Fruit fly (Drosophila melanogaster): ENCODE data around the gene CG12093.

CG12093 gene

DNA sequence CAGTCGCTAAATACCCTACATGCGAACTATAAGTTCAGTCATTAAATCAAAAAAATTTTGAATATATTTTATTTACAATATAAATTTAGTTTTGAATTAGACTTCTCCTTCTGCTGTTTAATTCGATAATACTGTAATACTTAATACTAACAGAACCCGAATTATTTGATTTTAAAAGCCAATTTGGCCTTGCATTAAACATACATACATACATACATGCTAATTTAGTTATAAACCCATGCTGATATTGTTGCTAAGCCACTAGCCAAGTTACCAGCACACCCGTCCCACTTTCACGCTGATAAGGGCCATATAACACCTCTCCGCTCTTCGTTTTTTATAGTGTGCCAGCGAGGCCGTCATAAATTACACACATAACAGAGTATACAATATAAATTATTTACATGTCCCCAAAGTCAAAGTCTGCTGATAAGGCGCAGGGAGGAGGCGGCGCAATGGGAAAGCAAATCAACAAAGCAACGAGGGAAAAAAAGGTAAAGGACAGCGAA, 25.4 kb upstream of the CG12093 start (continued):
- no peak for TF ChIP-seq so (GFP tag; IDR thresholded peaks at IDR 0.05)
- TF ChIP-seq C15 (GFP tag; IDR thresholded peaks at IDR 0.05) = no peak
- TF ChIP-seq Camta (GFP tag; optimal IDR thresholded peaks at IDR 0.05) = no peak
- no peak for TF ChIP-seq Dip3 (GFP tag; optimal IDR thresholded peaks at IDR 0.05)
- no peak for TF ChIP-seq CG1792 (GFP tag; optimal IDR thresholded peaks at IDR 0.05)
- TF ChIP-seq HLHmδ (GFP tag; optimal IDR thresholded peaks at IDR 0.05) = peak; percentile 26
- TF ChIP-seq dysf (GFP tag; IDR thresholded peaks at IDR 0.05) = peak; percentile 55; the same call in 1 of the 3 replicates
- TF ChIP-seq bigmax (GFP tag; optimal IDR thresholded peaks at IDR 0.05) = no peak
- no peak for TF ChIP-seq CG12155 (GFP tag; optimal IDR thresholded peaks at IDR 0.05)
- TF ChIP-seq CG2202 (tag; optimal IDR thresholded peaks at IDR 0.05) = peak; percentile 44
- TF ChIP-seq CG14667 (GFP tag; IDR thresholded peaks at IDR 0.05) = no peak
- TF ChIP-seq lab (GFP tag; optimal IDR thresholded peaks at IDR 0.05) = peak; percentile 75
- TF ChIP-seq D (optimal IDR thresholded peaks at IDR 0.05) = no peak
- no peak for TF ChIP-seq D (GFP tag; optimal IDR thresholded peaks at IDR 0.05)
- TF ChIP-seq Sry-β (GFP tag; optimal IDR thresholded peaks at IDR 0.05) = peak; percentile 3
- no peak for TF ChIP-seq CG15479 (GFP tag; optimal IDR thresholded peaks at IDR 0.05)
- TF ChIP-seq CG7556 (GFP tag; optimal IDR thresholded peaks at IDR 0.05) = peak; percentile 43
- peak; percentile 51 for TF ChIP-seq Hey (tag; optimal IDR thresholded peaks at IDR 0.05)
- TF ChIP-seq BEAF-32 (GFP tag; optimal IDR thresholded peaks at IDR 0.05) = no peak
- peak; percentile 0 for TF ChIP-seq CG18619 (GFP tag; optimal IDR thresholded peaks at IDR 0.05)
- TF ChIP-seq tll (GFP tag; optimal IDR thresholded peaks at IDR 0.05) = peak in 1 of 2 experiments; percentile 68
- TF ChIP-seq Blimp-1 (GFP tag; optimal IDR thresholded peaks at IDR 0.05) = peak; percentile 16
- 0 out of 3 replicates have a peak, but pooled peaks have one; percentile 16 for TF ChIP-seq otp (GFP tag; IDR thresholded peaks at IDR 0.05)
- peak; percentile 60 for TF ChIP-seq ATbp (GFP tag; optimal IDR thresholded peaks at IDR 0.05)
- TF ChIP-seq Lpt (GFP tag; optimal IDR thresholded peaks at IDR 0.05) = no peak
- TF ChIP-seq Nf-YC (tag; optimal IDR thresholded peaks at IDR 0.05) = peak; percentile 43
- TF ChIP-seq CG7786 (GFP tag; optimal IDR thresholded peaks at IDR 0.05) = no peak
- no peak for TF ChIP-seq CG4730 (GFP tag; IDR thresholded peaks at IDR 0.05)
- no peak for TF ChIP-seq CG30020 (tag; optimal IDR thresholded peaks at IDR 0.05)
- TF ChIP-seq cato (GFP tag; optimal IDR thresholded peaks at IDR 0.05; ENCODE audit: borderline replicate concordance) = no peak
- TF ChIP-seq peb (GFP tag; IDR thresholded peaks at IDR 0.05) = no peak
- no peak for TF ChIP-seq stwl (tag; optimal IDR thresholded peaks at IDR 0.05)
- peak; percentile 63 for TF ChIP-seq cwo (GFP tag; optimal IDR thresholded peaks at IDR 0.05)
- no peak for TF ChIP-seq CG10462 (GFP tag; optimal IDR thresholded peaks at IDR 0.05)
- TF ChIP-seq gcm (GFP tag; optimal IDR thresholded peaks at IDR 0.05) = peak; percentile 57
- TF ChIP-seq onecut (GFP tag; IDR thresholded peaks at IDR 0.05) = peak; percentile 4; the same call in 1 of the 2 replicates
- no peak for TF ChIP-seq ab (GFP tag; optimal IDR thresholded peaks at IDR 0.05)
- no peak for TF ChIP-seq CG12744 (GFP tag; optimal IDR thresholded peaks at IDR 0.05)
- no peak for TF ChIP-seq her (GFP tag; optimal IDR thresholded peaks at IDR 0.05)
- TF ChIP-seq dm (GFP tag; optimal IDR thresholded peaks at IDR 0.05) = no peak
- no peak for TF ChIP-seq E2f1 (GFP tag; IDR thresholded peaks at IDR 0.05)
- peak; percentile 76 for TF ChIP-seq Med (GFP tag)
- peak; percentile 42 for TF ChIP-seq Hr3 (GFP tag; optimal IDR thresholded peaks at IDR 0.05)
- 0 out of 2 replicates have a peak, but pooled peaks have one; percentile 50 for TF ChIP-seq sens-2 (GFP tag; IDR thresholded peaks at IDR 0.05)
- no peak for TF ChIP-seq kay (GFP tag; optimal IDR thresholded peaks at IDR 0.05)
- no peak for TF ChIP-seq CG11247 (GFP tag; IDR thresholded peaks at IDR 0.05)
- no peak for TF ChIP-seq slp2 (GFP tag; optimal IDR thresholded peaks at IDR 0.05)
- TF ChIP-seq CG4328 (GFP tag; optimal IDR thresholded peaks at IDR 0.05) = peak; percentile 29
- TF ChIP-seq Deaf1 (tag; optimal IDR thresholded peaks at IDR 0.05) = peak; percentile 37
- TF ChIP-seq lilli (GFP tag; optimal IDR thresholded peaks at IDR 0.05) = no peak
- TF ChIP-seq shn (GFP tag; optimal IDR thresholded peaks at IDR 0.05) = no peak
